Fruit fly (Drosophila melanogaster) whole organism, embryonic: Measurements from ENCODE around the gene CG4956.

ENCODE experiments used
- CG13624 ChIP-seq: fragments of 200-800 bp; sonication (Bioruptor generic); optimal IDR thresholded peaks from 2 replicates; lab custom pipeline; 2016; ENCODE audit warnings: missing biosample characterization, missing genetic modification characterization
- CG16779 ChIP-seq: fragments of 200-800 bp; sonication (Bioruptor generic); IDR thresholded peaks from 2 replicates; pipeline ENCODE4 v1.3.6; 2022; ENCODE audit warnings: missing biosample characterization, missing genetic modification characterization
- CG17186 ChIP-seq: fragments of 200-800 bp; sonication (Bioruptor generic); optimal IDR thresholded peaks from 3 replicates; lab custom pipeline; 2017; ENCODE audit warnings: missing biosample characterization, missing genetic modification reagents, missing genetic modification characterization
- CG4730 ChIP-seq: fragments of 200-800 bp; sonication (Bioruptor generic); IDR thresholded peaks from 2 replicates; pipeline ENCODE4 v1.3.6; 2022; ENCODE audit warnings: missing biosample characterization, missing genetic modification characterization
- CG9727 ChIP-seq: fragments of 200-800 bp; sonication (Bioruptor generic); optimal IDR thresholded peaks from 3 replicates; lab custom pipeline; 2017; ENCODE audit warnings: missing biosample characterization, mild to moderate bottlenecking, missing genetic modification characterization
- CG9817 ChIP-seq: fragments of 200-800 bp; sonication (Bioruptor generic); optimal IDR thresholded peaks from 2 replicates; lab custom pipeline; 2018; ENCODE audit warnings: missing biosample characterization, mild to moderate bottlenecking, missing genetic modification characterization, moderate library complexity
- HLH4C ChIP-seq: fragments of 200-800 bp; sonication (Bioruptor generic); IDR thresholded peaks from 3 replicates; pipeline ENCODE4 v1.3.6; 2022; ENCODE audit warnings: missing biosample characterization, missing genetic modification characterization; ENCODE audit not compliant: partially characterized antibody
- HmgD ChIP-seq: fragments of 200-800 bp; sonication (Bioruptor generic); optimal IDR thresholded peaks from 3 replicates; lab custom pipeline; 2016; ENCODE audit warnings: missing biosample characterization, missing genetic modification characterization
- Optix ChIP-seq: fragments of 200-800 bp; sonication (Bioruptor generic); IDR thresholded peaks from 3 replicates; pipeline ENCODE4 v1.3.6; 2022; ENCODE audit warnings: missing biosample characterization, missing genetic modification characterization
- Sin3A ChIP-seq: fragments of >200 bp; optimal IDR thresholded peaks from 2 replicates; lab custom pipeline; 2018
- psq ChIP-seq: fragments of 200-800 bp; sonication (Bioruptor generic); optimal IDR thresholded peaks from 2 replicates; lab custom pipeline; 2017; ENCODE audit warnings: missing biosample characterization, missing genetic modification characterization
- zen ChIP-seq: fragments of 200-800 bp; sonication (Bioruptor generic); optimal IDR thresholded peaks from 3 replicates; lab custom pipeline; 2018; ENCODE audit warnings: missing biosample characterization, mild to moderate bottlenecking, missing genetic modification characterization, moderate library complexity

DNA sequence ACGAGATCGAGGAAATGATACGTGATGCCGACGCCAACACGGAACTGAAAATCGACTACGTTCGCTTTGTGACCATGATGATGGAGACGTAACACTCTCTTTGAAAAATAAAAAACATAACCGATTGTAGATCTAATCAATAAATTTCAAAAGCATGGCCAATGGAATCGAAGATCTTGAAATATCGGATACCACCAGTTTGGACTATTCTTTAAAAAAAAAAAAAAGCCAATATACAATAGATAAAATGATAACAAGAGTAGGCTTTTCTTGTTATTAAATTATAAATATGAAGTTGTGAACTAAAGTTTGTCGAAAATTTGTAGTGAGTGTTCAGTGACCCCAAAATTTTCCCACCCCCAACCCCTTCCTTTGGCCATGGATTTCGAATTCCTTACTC, 33.5 kb upstream of the CG4956 start, which contains the start of the genes Acam and CG17770:
- TF ChIP-seq psq = no peak
- no peak for TF ChIP-seq zen
- no peak for TF ChIP-seq Sin3A (lab: Kevin White, UChicago)
- no peak for TF ChIP-seq HmgD (GFP tag; lab: Kevin White, UChicago)
- no peak for TF ChIP-seq CG17186 (GFP tag; lab: Kevin White, UChicago)
- no peak for TF ChIP-seq Optix
- no peak for TF ChIP-seq CG9727 (GFP tag; lab: Kevin White, UChicago)
- no peak for TF ChIP-seq CG13624 (GFP tag; lab: Kevin White, UChicago)
- TF ChIP-seq HLH4C (GFP tag; lab: Robert Waterston, UW) = no peak
- no peak for TF ChIP-seq CG9817 (tag; lab: Kevin White, UChicago)
- TF ChIP-seq CG4730 (GFP tag; lab: Robert Waterston, UW) = no peak
- no peak for TF ChIP-seq CG16779 (GFP tag; lab: Robert Waterston, UW)
